Fruit fly (Drosophila melanogaster): ENCODE data around the gene CG34159.

The CG34159 gene

dm6 chr2L:10206633-10207162 is 2.6 kb upstream of the CG34159 start, which contains the start of gene Snx17 (continued):
- TF ChIP-seq Antp (GFP tag; optimal IDR thresholded peaks at IDR 0.05) (no peak), CG4617 (GFP tag; optimal IDR thresholded peaks at IDR 0.05; ENCODE audit: borderline replicate concordance) (peak; percentile 69), CG30020 (tag; optimal IDR thresholded peaks at IDR 0.05) (peak; percentile 19), MESR4 (GFP tag; optimal IDR thresholded peaks at IDR 0.05) (peak; percentile 67), oc (tag; optimal IDR thresholded peaks at IDR 0.05) (no peak), BEAF-32 (GFP tag; optimal IDR thresholded peaks at IDR 0.05) (peak; percentile 3), gfzf (GFP tag; optimal IDR thresholded peaks at IDR 0.05) (peak; percentile 68), gem (tag; optimal IDR thresholded peaks at IDR 0.05) (no peak), Dll (GFP tag; IDR thresholded peaks at IDR 0.05; ENCODE audit: partially characterized antibody) (peak; percentile 52; the same call in 1 of the 4 replicates), luna (GFP tag; optimal IDR thresholded peaks at IDR 0.05) (no peak), CG6683 (GFP tag; optimal IDR thresholded peaks at IDR 0.05) (no peak), stwl (tag; optimal IDR thresholded peaks at IDR 0.05) (peak; percentile 1), CG15514 (GFP tag; optimal IDR thresholded peaks at IDR 0.05) (no peak), CG9932 (GFP tag; IDR thresholded peaks at IDR 0.05) (no peak), CG34224 (GFP tag; IDR thresholded peaks at IDR 0.05; ENCODE audit: partially characterized antibody) (no peak)

DNA sequence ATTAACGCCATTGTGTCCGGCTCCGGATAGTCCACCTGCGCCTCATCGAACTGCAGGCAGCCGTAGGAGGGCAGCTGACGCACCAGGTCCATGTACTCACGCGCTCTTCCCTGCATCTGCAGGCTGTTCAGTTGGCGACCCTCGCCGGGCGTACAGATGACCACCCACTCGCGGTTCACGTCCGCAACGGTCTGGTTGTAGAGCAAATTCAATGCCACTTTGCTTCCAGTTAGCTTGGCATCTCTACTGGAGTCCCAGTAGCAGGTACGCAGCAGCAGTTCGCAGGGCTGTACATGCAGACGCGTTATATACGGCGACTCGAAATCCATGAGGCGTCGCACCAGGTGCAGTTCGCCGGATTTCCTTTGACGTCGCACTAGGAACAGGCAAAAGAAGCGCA is 1.8 kb upstream of the CG34159 start:
- TF ChIP-seq CG7271 (tag; optimal IDR thresholded peaks at IDR 0.05) (no peak), Med (GFP tag) (peak; percentile 53), CG34422 (GFP tag; IDR thresholded peaks at IDR 0.05) (0 out of 3 replicates have a peak, but pooled peaks have one; percentile 24)

dm6 chr2L:10201743-10202142 is 2.4 kb downstream of the CG34159 start:
- TF ChIP-seq lov (optimal IDR thresholded peaks at IDR 0.05) (no peak), lov (GFP tag; IDR thresholded peaks at IDR 0.05) (0 out of 3 replicates have a peak, but pooled peaks have one; percentile 23), Med (GFP tag) (peak; percentile 62), bbx (GFP tag; IDR thresholded peaks at IDR 0.05; ENCODE audit: partially characterized antibody) (no peak), CG16813 (GFP tag; IDR thresholded peaks at IDR 0.05; ENCODE audit: partially characterized antibody) (0 out of 3 replicates have a peak, but pooled peaks have one; percentile 9), hb (GFP tag; IDR thresholded peaks at IDR 0.05; ENCODE audit: partially characterized antibody) (0 out of 3 replicates have a peak, but pooled peaks have one; percentile 19), sob (GFP tag; IDR thresholded peaks at IDR 0.05) (0 out of 2 replicates have a peak, but pooled peaks have one; percentile 44), CG7357 (GFP tag; IDR thresholded peaks at IDR 0.05) (0 out of 3 replicates have a peak, but pooled peaks have one; percentile 11), ci (GFP tag; IDR thresholded peaks at IDR 0.05) (peak; percentile 13; the same call in 1 of the 3 replicates), CG15269 (tag; optimal IDR thresholded peaks at IDR 0.05) (no peak), CG17612 (GFP tag; IDR thresholded peaks at IDR 0.05) (peak; percentile 45; the same call in 1 of the 2 replicates), CG11456 (GFP tag; IDR thresholded peaks at IDR 0.05) (peak; percentile 69; the same call in 1 of the 3 replicates), lbe (GFP tag; optimal IDR thresholded peaks at IDR 0.05) (no peak), nerfin-2 (GFP tag; IDR thresholded peaks at IDR 0.05; ENCODE audit: partially characterized antibody) (0 out of 2 replicates have a peak, but pooled peaks have one; percentile 35), CG14441 (GFP tag; IDR thresholded peaks at IDR 0.05) (0 out of 2 replicates have a peak, but pooled peaks have one; percentile 10), Nf-YB (GFP tag; optimal IDR thresholded peaks at IDR 0.05) (no peak)

- no peak for TF ChIP-seq Dip2 (GFP tag; IDR thresholded peaks at IDR 0.05)
- TF ChIP-seq CG7963 (GFP tag; IDR thresholded peaks at IDR 0.05; ENCODE audit: partially characterized antibody) = peak; percentile 88
- TF ChIP-seq twi (tag; optimal IDR thresholded peaks at IDR 0.05) = peak; percentile 80
- TF ChIP-seq Nf-YC (tag; optimal IDR thresholded peaks at IDR 0.05) = peak; percentile 81
- TF ChIP-seq schlank (tag; optimal IDR thresholded peaks at IDR 0.05) = peak; percentile 99
- peak; percentile 70 for TF ChIP-seq hb (GFP tag; IDR thresholded peaks at IDR 0.05; ENCODE audit: partially characterized antibody)
- TF ChIP-seq lov (optimal IDR thresholded peaks at IDR 0.05) = no peak
- TF ChIP-seq lov (GFP tag; IDR thresholded peaks at IDR 0.05) = peak; percentile 99
- TF ChIP-seq CG13287 (GFP tag; IDR thresholded peaks at IDR 0.05; ENCODE audit: partially characterized antibody) = peak; percentile 93
- peak; percentile 99 for TF ChIP-seq zfh1 (GFP tag; IDR thresholded peaks at IDR 0.05)
- TF ChIP-seq CG8765 (GFP tag; IDR thresholded peaks at IDR 0.05) = peak; percentile 88
- TF ChIP-seq vvl (GFP tag; IDR thresholded peaks at IDR 0.05) = peak; percentile 98
- TF ChIP-seq prd (optimal IDR thresholded peaks at IDR 0.05) = no peak
- TF ChIP-seq prd (GFP tag; IDR thresholded peaks at IDR 0.05) = peak; percentile 91
- TF ChIP-seq Nf-YB (GFP tag; optimal IDR thresholded peaks at IDR 0.05) = peak; percentile 84
- peak; percentile 92 for TF ChIP-seq ab (GFP tag; optimal IDR thresholded peaks at IDR 0.05)
These were observed 3.3 kb downstream of the CG34159 start, which contains the start of the genes Ripalpha and RpL7 for dm6 chr2L:10200847-10201246. Gene Ripalpha, minus strand, starts transcription at chr2L:10200974. Gene RpL7, plus strand, starts transcription at chr2L:10201004.

Measured in whole organism, embryonic.